Worm (Caenorhabditis elegans) whole organism, L4 larva: ENCODE measurements around the gene B0280.7.

Experiments used
- ceh-82 ChIP-seq: sonication (generic microtip); optimal IDR thresholded peaks from 2 replicates; lab custom pipeline; 2017; ENCODE audit warnings: missing biosample characterization, missing genetic modification characterization
- ces-1 ChIP-seq: fragments of 150-350 bp; sonication (generic microtip); optimal IDR thresholded peaks from 4 replicates; lab custom pipeline; 2014; ENCODE audit warnings: missing biosample characterization, missing genetic modification reagents, missing genetic modification characterization
- lin-15B ChIP-seq: fragments of 150-350 bp; sonication (generic microtip); optimal IDR thresholded peaks from 3 replicates; lab custom pipeline; 2014; ENCODE audit warnings: missing biosample characterization, missing genetic modification characterization
- mep-1 ChIP-seq: fragments of 150-350 bp; sonication (generic microtip); optimal IDR thresholded peaks from 3 replicates; lab custom pipeline; 2014; ENCODE audit warnings: missing biosample characterization, missing genetic modification characterization
- unc-39 ChIP-seq: sonication (generic microtip); optimal IDR thresholded peaks from 2 replicates; lab custom pipeline; 2017; ENCODE audit warnings: missing biosample characterization, missing genetic modification characterization
- zag-1 ChIP-seq: fragments of 150-350 bp; optimal IDR thresholded peaks from 2 replicates; lab custom pipeline; 2014; ENCODE audit warnings: missing biosample characterization, missing genetic modification characterization

DNA sequence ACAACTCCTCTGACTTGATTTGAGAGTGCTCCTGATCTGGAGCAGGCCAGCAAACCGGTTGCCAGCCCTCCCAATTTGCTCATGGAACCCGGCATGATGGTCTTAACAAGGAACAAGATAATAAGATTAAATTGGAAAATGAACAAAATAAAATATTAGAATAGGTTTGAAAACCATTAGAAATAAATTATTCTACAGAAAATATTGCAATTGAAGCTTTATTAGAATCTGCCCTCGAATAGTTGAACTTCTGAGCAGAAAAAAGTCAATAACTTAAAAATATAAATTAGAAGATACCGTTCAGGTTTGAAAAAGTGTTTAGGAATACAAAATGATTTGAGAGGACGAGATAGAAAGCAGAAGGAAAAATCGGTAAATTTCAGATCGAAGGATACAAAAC, 47.0 kb upstream of the B0280.7 start, which contains the start of gene nuo-4:
- TF ChIP-seq mep-1 (tag; lab: Kevin White, UChicago) (no peak), ceh-82 (tag; lab: Kevin White, UChicago) (no peak), lin-15B (tag; lab: Kevin White, UChicago) (no peak), ces-1 (GFP tag; lab: Kevin White, UChicago) (no peak), zag-1 (no peak), unc-39 (tag; lab: Kevin White, UChicago) (no peak)
